Worm (Caenorhabditis elegans): ENCODE measurements around the gene sdc-1.
A peak's percentile ranks its signal among the peaks of the same experiment; 100 is the strongest.

sdc-1 gene

DNA sequence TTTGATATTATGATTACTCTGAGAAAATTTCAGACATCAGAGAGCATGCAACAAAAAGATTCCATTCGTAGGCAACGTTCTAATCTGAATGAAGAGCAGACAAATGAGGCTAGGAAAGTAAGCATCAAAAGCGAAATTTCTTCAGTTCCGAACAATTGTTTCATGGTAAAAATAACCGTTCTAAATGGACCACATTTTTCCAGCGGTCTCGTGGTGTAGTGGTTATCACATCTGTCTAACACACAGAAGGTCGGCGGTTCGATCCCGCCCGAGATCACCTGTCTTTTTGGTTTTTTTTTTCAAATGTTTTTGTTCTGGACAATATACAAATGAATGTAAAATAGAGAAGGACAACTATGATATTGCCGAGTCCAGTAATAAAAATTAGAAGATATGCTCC, 24.3 kb downstream of the sdc-1 start, which contains the start of gene twk-21 (continued):
- TF ChIP-seq unc-130 (GFP tag; optimal IDR thresholded peaks at IDR 0.05) (no peak), lin-26 (GFP tag; IDR thresholded peaks at IDR 0.05) (0 out of 2 replicates have a peak, but pooled peaks have one; percentile 40), gei-17 (GFP tag; optimal IDR thresholded peaks at IDR 0.05) (no peak), K11D2.4 (GFP tag; IDR thresholded peaks at IDR 0.05) (no peak)

DNA sequence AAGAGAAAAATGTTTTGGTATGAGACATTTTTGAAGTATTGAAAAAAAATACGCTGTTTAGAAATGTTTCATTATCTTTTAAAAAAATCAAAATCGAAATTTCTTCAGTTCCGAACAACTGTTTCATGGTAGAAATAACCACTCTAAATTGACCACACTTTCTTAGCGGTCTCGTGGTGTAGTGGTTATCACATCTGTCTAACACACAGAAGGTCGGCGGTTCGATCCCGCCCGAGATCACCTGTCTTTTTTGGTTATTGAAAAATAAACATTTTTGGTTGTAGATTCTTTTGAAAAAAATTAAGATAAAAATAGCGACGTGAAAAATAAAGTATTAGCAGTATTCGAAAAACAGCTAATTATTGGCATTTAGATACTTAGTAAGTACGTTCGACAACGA, 24.9 kb downstream of the sdc-1 start:
- TF ChIP-seq ets-4 (GFP tag; optimal IDR thresholded peaks at IDR 0.05) (no peak), nhr-90 (tag; optimal IDR thresholded peaks at IDR 0.05) (peak; percentile 63), Y56A3A.18 (GFP tag; IDR thresholded peaks at IDR 0.05) (peak; percentile 78; the same call in 1 of the 2 replicates), ceh-91 (GFP tag; IDR thresholded peaks at IDR 0.05) (no peak), tbp1 (GFP tag; optimal IDR thresholded peaks at IDR 0.05) (peak; percentile 94), madf-10 (tag; optimal IDR thresholded peaks at IDR 0.05) (peak; percentile 53), hmg-20 (GFP tag; IDR thresholded peaks at IDR 0.05) (peak; percentile 48; the same call in 1 of the 2 replicates), die-1 (tag; optimal IDR thresholded peaks at IDR 0.05) (peak; percentile 78), T26A5.8 (tag; optimal IDR thresholded peaks at IDR 0.05) (no peak), zfh-2 (GFP tag; conservative IDR thresholded peaks at IDR 0.05) (no peak), bed-1 (GFP tag; IDR thresholded peaks at IDR 0.05) (no peak), nhr-27 (tag; optimal IDR thresholded peaks at IDR 0.05) (no peak), B0261.1 (tag; optimal IDR thresholded peaks at IDR 0.05) (peak; percentile 72), D2030.7 (GFP tag; IDR thresholded peaks at IDR 0.05) (peak; percentile 86), attf-5 (GFP tag; optimal IDR thresholded peaks at IDR 0.05) (peak; percentile 18), K11D2.4 (GFP tag; IDR thresholded peaks at IDR 0.05) (no peak), mxl-1 (tag; optimal IDR thresholded peaks at IDR 0.05) (peak; percentile 46), ama-1 (optimal IDR thresholded peaks at IDR 0.05) (no peak), ama-1 (GFP tag; optimal IDR thresholded peaks at IDR 0.05) (no peak), mes-4 (tag; optimal IDR thresholded peaks at IDR 0.05) (no peak), him-1 (tag; optimal IDR thresholded peaks at IDR 0.05) (no peak), C06A6.2 (GFP tag; conservative IDR thresholded peaks at IDR 0.05) (no peak), atf-7 (tag; optimal IDR thresholded peaks at IDR 0.05) (no peak), F23B12.7 (tag; optimal IDR thresholded peaks at IDR 0.05; ENCODE audit: insufficient read depth) (no peak), zim-3 (tag; optimal IDR thresholded peaks at IDR 0.05) (peak; percentile 31), let-607 (tag; optimal IDR thresholded peaks at IDR 0.05) (peak in 1 of 2 experiments; percentile 27), rcor-1 (GFP tag; IDR thresholded peaks at IDR 0.05) (peak; percentile 52; the same call in 1 of the 2 replicates), bed-2 (GFP tag; IDR thresholded peaks at IDR 0.05) (no peak), F55B11.4 (tag; optimal IDR thresholded peaks at IDR 0.05; ENCODE audit: borderline replicate concordance, insufficient read depth) (no peak), aptf-2 (GFP tag; conservative IDR thresholded peaks at IDR 0.05) (no peak), ztf-6 (GFP tag; IDR thresholded peaks at IDR 0.05) (no peak), lsl-1 (GFP tag; optimal IDR thresholded peaks at IDR 0.05) (no peak), lin-40 (tag; optimal IDR thresholded peaks at IDR 0.05) (no peak), nhr-80 (tag; optimal IDR thresholded peaks at IDR 0.05) (no peak), lag-1 (GFP tag; IDR thresholded peaks at IDR 0.05) (no peak), ZK185.1 (tag; optimal IDR thresholded peaks at IDR 0.05; ENCODE audit: poor library complexity, severe bottlenecking) (peak; percentile 72), ztf-18 (tag; optimal IDR thresholded peaks at IDR 0.05) (peak; percentile 23), ccch-3 (GFP tag; optimal IDR thresholded peaks at IDR 0.05) (peak; percentile 12), attf-6 (GFP tag; IDR thresholded peaks at IDR 0.05) (peak; percentile 63; the same call in 1 of the 2 replicates), egrh-3 (GFP tag; IDR thresholded peaks at IDR 0.05) (no peak), repo-1 (tag; optimal IDR thresholded peaks at IDR 0.05) (no peak), ceh-27 (GFP tag; optimal IDR thresholded peaks at IDR 0.05) (no peak), madf-6 (GFP tag; IDR thresholded peaks at IDR 0.05) (peak; percentile 45), B0035.1 (tag; optimal IDR thresholded peaks at IDR 0.05) (no peak), hlh-12 (tag; optimal IDR thresholded peaks at IDR 0.05) (no peak)
